Worm (Caenorhabditis elegans) whole organism, L1 larva: Measurements from ENCODE around the gene cdc-37.
A peak's percentile ranks its signal among the peaks of the same experiment; 100 is the strongest.

Experiments used
- C04F5.9 ChIP-seq: sonication (generic microtip); optimal IDR thresholded peaks from 2 replicates; lab custom pipeline; 2016; ENCODE audit warnings: missing genetic modification characterization, missing compliant biosample characterization
- Y116A8C.19 ChIP-seq: sonication (generic microtip); optimal IDR thresholded peaks from 2 replicates; lab custom pipeline; 2016; ENCODE audit warnings: missing compliant biosample characterization, missing genetic modification characterization, borderline replicate concordance
- alr-1 ChIP-seq: fragments of 200-800 bp; sonication (Bioruptor generic); optimal IDR thresholded peaks from 2 replicates; lab custom pipeline; 2018; ENCODE audit warnings: borderline replicate concordance, mild to moderate bottlenecking, missing genetic modification characterization, missing compliant biosample characterization
- ceh-63 ChIP-seq: fragments of 200-800 bp; sonication (Bioruptor generic); optimal IDR thresholded peaks from 2 replicates; lab custom pipeline; 2018; ENCODE audit warnings: mild to moderate bottlenecking, missing genetic modification characterization, missing compliant biosample characterization
- ceh-82 ChIP-seq, 3 experiments: fragments of 150-350 bp in 1 of 3; sonication (generic microtip) in 2 of 3; optimal IDR thresholded peaks; 2 replicates each; lab custom pipeline; 2014 to 2017; ENCODE audit warnings: missing biosample characterization in 3 of 3, missing genetic modification characterization in 3 of 3
- ceh-90 ChIP-seq: sonication (generic microtip); optimal IDR thresholded peaks from 2 replicates; lab custom pipeline; 2016; ENCODE audit warnings: missing genetic modification characterization, missing compliant biosample characterization
- ces-1 ChIP-seq: fragments of 150-350 bp; optimal IDR thresholded peaks from 2 replicates; lab custom pipeline; 2014; ENCODE audit warnings: missing biosample characterization, missing genetic modification reagents, missing genetic modification characterization
- dpl-1 ChIP-seq, 3 experiments: fragments of 150-350 bp in 2 of 3; sonication (generic microtip) in 1 of 3; optimal IDR thresholded peaks; 2 replicates each; lab custom pipeline; 2014 to 2017; ENCODE audit warnings: missing biosample characterization in 3 of 3, missing genetic modification characterization in 3 of 3, missing genetic modification reagents in 3 of 3
- dsc-1 ChIP-seq: sonication (generic microtip); optimal IDR thresholded peaks from 2 replicates; lab custom pipeline; 2016; ENCODE audit warnings: mild to moderate bottlenecking, missing genetic modification characterization, missing compliant biosample characterization
- efl-1 ChIP-seq, 4 experiments: fragments of 150-350 bp; optimal IDR thresholded peaks in 3 of 4; peaks in 1 of 4; 1 replicate in 1 of 4; 2 replicates in 3 of 4; lab custom pipeline; 2014; ENCODE audit warnings: missing biosample characterization in 2 of 4, missing genetic modification characterization in 2 of 4, missing genetic modification reagents in 2 of 4
- egl-13 ChIP-seq: sonication (generic microtip); optimal IDR thresholded peaks from 2 replicates; lab custom pipeline; 2016; ENCODE audit warnings: missing genotype, missing genetic modification reagents, missing genetic modification characterization, missing compliant biosample characterization
- egl-27 ChIP-seq, 2 experiments: fragments of 150-350 bp in 1 of 2; sonication (generic microtip); optimal IDR thresholded peaks; 3 replicates each; lab custom pipeline; 2017 to 2018; ENCODE audit warnings: missing biosample characterization in 2 of 2, missing genetic modification characterization in 2 of 2, missing genetic modification reagents in 2 of 2
- fkh-10 ChIP-seq: sonication (generic microtip); optimal IDR thresholded peaks from 2 replicates; lab custom pipeline; 2017; ENCODE audit warnings: missing biosample characterization, missing genetic modification reagents, missing genetic modification characterization
- fkh-8 ChIP-seq: sonication (generic microtip); optimal IDR thresholded peaks from 2 replicates; lab custom pipeline; 2016; ENCODE audit warnings: mild to moderate bottlenecking, missing genetic modification characterization, missing compliant biosample characterization
- fos-1 ChIP-seq: fragments of 150-350 bp; optimal IDR thresholded peaks from 2 replicates; lab custom pipeline; 2014; ENCODE audit warnings: missing biosample characterization, missing genetic modification characterization
- hpl-2 ChIP-seq: fragments of 150-350 bp; optimal IDR thresholded peaks from 2 replicates; lab custom pipeline; 2014; ENCODE audit warnings: missing biosample characterization, missing genetic modification reagents, missing genetic modification characterization
- irx-1 ChIP-seq: sonication (generic microtip); optimal IDR thresholded peaks from 2 replicates; lab custom pipeline; 2016; ENCODE audit warnings: missing genetic modification characterization, missing compliant biosample characterization
- isw-1 ChIP-seq: fragments of 200-800 bp; sonication (Bioruptor generic); IDR thresholded peaks from 2 replicates; pipeline ENCODE4 v1.3.6; 2022; ENCODE audit warnings: missing genetic modification characterization, missing compliant biosample characterization
- lin-13 ChIP-seq: fragments of 150-350 bp; optimal IDR thresholded peaks from 2 replicates; lab custom pipeline; 2014; ENCODE audit warnings: missing biosample characterization, missing genetic modification reagents, missing genetic modification characterization
- lin-14 ChIP-seq: fragments of 200-800 bp; sonication (Bioruptor generic); optimal IDR thresholded peaks from 2 replicates; lab custom pipeline; 2018; ENCODE audit warnings: mild to moderate bottlenecking, missing genetic modification characterization, moderate library complexity, missing compliant biosample characterization
- lin-15B ChIP-seq: fragments of 150-350 bp; sonication (generic microtip); optimal IDR thresholded peaks from 3 replicates; lab custom pipeline; 2014; ENCODE audit warnings: missing biosample characterization, missing genetic modification characterization
- lin-35 ChIP-seq, 2 experiments: fragments of 150-350 bp; optimal IDR thresholded peaks; 2 replicates each; lab custom pipeline; 2014; ENCODE audit warnings: missing biosample characterization in 2 of 2, missing genetic modification characterization in 2 of 2, missing genetic modification reagents in 2 of 2
- lir-3 ChIP-seq: sonication (generic microtip); optimal IDR thresholded peaks from 2 replicates; lab custom pipeline; 2016; ENCODE audit warnings: mild to moderate bottlenecking, missing genetic modification characterization, moderate library complexity, missing compliant biosample characterization; ENCODE audit not compliant: poor library complexity
- lsy-2 ChIP-seq, 2 experiments: fragments of 150-350 bp; optimal IDR thresholded peaks; 2 replicates each; lab custom pipeline; 2014; ENCODE audit warnings: missing biosample characterization in 2 of 2, missing genetic modification characterization in 2 of 2
- mdl-1 ChIP-seq, 2 experiments: fragments of 150-350 bp; optimal IDR thresholded peaks; 2 replicates each; lab custom pipeline; 2014 to 2017; ENCODE audit warnings: missing biosample characterization in 2 of 2, missing genetic modification characterization in 2 of 2, inconsistent platforms in 1 of 2
- mep-1 ChIP-seq: fragments of 150-350 bp; optimal IDR thresholded peaks from 2 replicates; lab custom pipeline; 2014; ENCODE audit warnings: missing biosample characterization, missing genetic modification characterization
- nhr-11 ChIP-seq: fragments of 150-350 bp; optimal IDR thresholded peaks from 2 replicates; lab custom pipeline; 2014; ENCODE audit warnings: missing biosample characterization, missing genetic modification characterization
- nhr-19 ChIP-seq: fragments of 200-800 bp; sonication (Bioruptor generic); conservative IDR thresholded peaks from 2 replicates; pipeline ENCODE4 v1.3.6; 2022; ENCODE audit warnings: missing genetic modification characterization, missing compliant biosample characterization
- nhr-20 ChIP-seq: sonication (generic microtip); optimal IDR thresholded peaks from 2 replicates; lab custom pipeline; 2016; ENCODE audit warnings: mild to moderate bottlenecking, missing genetic modification characterization, missing compliant biosample characterization
- nhr-47 ChIP-seq: sonication (generic microtip); optimal IDR thresholded peaks from 2 replicates; lab custom pipeline; 2016; ENCODE audit warnings: mild to moderate bottlenecking, missing genetic modification characterization, moderate library complexity, missing compliant biosample characterization
- nhr-71 ChIP-seq: sonication (generic microtip); optimal IDR thresholded peaks from 2 replicates; lab custom pipeline; 2016; ENCODE audit warnings: mild to moderate bottlenecking, missing genetic modification characterization, moderate library complexity, missing compliant biosample characterization
- nhr-85 ChIP-seq: sonication (generic microtip); peaks from one replicate; lab custom pipeline; 2016; ENCODE audit warnings: missing genetic modification characterization, inconsistent platforms, missing compliant biosample characterization
- nhr-90 ChIP-seq: sonication (generic microtip); optimal IDR thresholded peaks from 2 replicates; lab custom pipeline; 2016; ENCODE audit warnings: mild to moderate bottlenecking, missing genetic modification characterization, missing compliant biosample characterization; ENCODE audit not compliant: poor library complexity
- rnt-1 ChIP-seq: sonication (generic microtip); optimal IDR thresholded peaks from 2 replicates; lab custom pipeline; 2016; ENCODE audit warnings: mild to moderate bottlenecking, missing genetic modification characterization, moderate library complexity, missing compliant biosample characterization
- skn-1 ChIP-seq: fragments of 150-350 bp; optimal IDR thresholded peaks from 2 replicates; lab custom pipeline; 2014; ENCODE audit warnings: missing biosample characterization, missing genetic modification characterization
- snpc-4 ChIP-seq: fragments of 150-350 bp; optimal IDR thresholded peaks from 2 replicates; lab custom pipeline; 2014; ENCODE audit warnings: missing biosample characterization, missing genetic modification characterization
- snu-23 ChIP-seq: sonication (generic microtip); optimal IDR thresholded peaks from 2 replicates; lab custom pipeline; 2016; ENCODE audit warnings: missing genetic modification characterization, missing compliant biosample characterization
- sox-4 ChIP-seq: sonication (generic microtip); optimal IDR thresholded peaks from 2 replicates; lab custom pipeline; 2016; ENCODE audit warnings: missing genetic modification characterization, missing compliant biosample characterization
- swsn-7 ChIP-seq: sonication (generic microtip); optimal IDR thresholded peaks from 2 replicates; lab custom pipeline; 2016; ENCODE audit warnings: missing genetic modification characterization, missing compliant biosample characterization
- tbx-2 ChIP-seq: sonication (generic microtip); optimal IDR thresholded peaks from 2 replicates; lab custom pipeline; 2016; ENCODE audit warnings: missing genetic modification characterization, missing compliant biosample characterization
- tlp-1 ChIP-seq: fragments of 150-350 bp; optimal IDR thresholded peaks from 2 replicates; lab custom pipeline; 2014; ENCODE audit warnings: missing biosample characterization, missing genetic modification characterization
- unc-86 ChIP-seq: sonication (generic microtip); optimal IDR thresholded peaks from 2 replicates; lab custom pipeline; 2016; ENCODE audit warnings: missing genetic modification characterization, missing compliant biosample characterization
- unc-98 ChIP-seq: fragments of 200-800 bp; sonication (Bioruptor generic); IDR thresholded peaks from 2 replicates; pipeline ENCODE4 v1.3.6; 2022; ENCODE audit warnings: missing genetic modification characterization, missing compliant biosample characterization
- vab-15 ChIP-seq: sonication (generic microtip); optimal IDR thresholded peaks from 2 replicates; lab custom pipeline; 2017; ENCODE audit warnings: missing genotype, mild to moderate bottlenecking, missing genetic modification characterization, missing compliant biosample characterization
- xbp-1 ChIP-seq: sonication (generic microtip); optimal IDR thresholded peaks from 2 replicates; lab custom pipeline; 2016; ENCODE audit warnings: missing genetic modification characterization, missing compliant biosample characterization
- zag-1 ChIP-seq: fragments of 150-350 bp; optimal IDR thresholded peaks from 2 replicates; lab custom pipeline; 2014; ENCODE audit warnings: missing biosample characterization, missing genetic modification characterization
- ztf-4 ChIP-seq: fragments of 150-350 bp; optimal IDR thresholded peaks from 2 replicates; lab custom pipeline; 2014; ENCODE audit warnings: missing biosample characterization, missing genetic modification characterization

cdc-37 gene

ce11 chrII:601305-601704, 20.9 kb upstream of the cdc-37 start:
- peak; percentile 12; the same call in 1 of the 2 replicates for TF ChIP-seq nhr-19 (GFP tag; lab: Robert Waterston, UW)
- peak; percentile 15; the same call in 1 of the 2 replicates for TF ChIP-seq isw-1
- peak; percentile 71 for TF ChIP-seq nhr-71 (tag; lab: Kevin White, UChicago)
- TF ChIP-seq hpl-2, result no peak
- TF ChIP-seq nhr-85 (tag; lab: Kevin White, UChicago), result no peak
- peak; percentile 49 for TF ChIP-seq swsn-7 (tag; lab: Kevin White, UChicago)
- peak; percentile 78 for TF ChIP-seq fkh-8 (tag; lab: Kevin White, UChicago)
- peak; percentile 35 for TF ChIP-seq egl-13 (tag; lab: Kevin White, UChicago)
- TF ChIP-seq lin-14 (GFP tag; lab: Kevin White, UChicago), result peak; percentile 71
- TF ChIP-seq mep-1 (tag; lab: Kevin White, UChicago), result peak; percentile 51
- TF ChIP-seq unc-86 (tag; lab: Kevin White, UChicago), result peak; percentile 91
- TF ChIP-seq nhr-20 (tag; lab: Kevin White, UChicago), result peak; percentile 29
- TF ChIP-seq tbx-2 (tag; lab: Kevin White, UChicago), result peak; percentile 30
- TF ChIP-seq alr-1 (tag; lab: Kevin White, UChicago), result no peak
- no peak for TF ChIP-seq vab-15 (tag; lab: Kevin White, UChicago)
- TF ChIP-seq efl-1 (optimal IDR thresholded peaks at IDR 0.05; lab: Kevin White, UChicago), result peak; percentile 53 to 57
- peak; percentile 39 to 93 for TF ChIP-seq efl-1 (GFP tag; optimal IDR thresholded peaks at IDR 0.05 in 1 of 2; lab: Kevin White, UChicago)
- peak; percentile 31 for TF ChIP-seq lir-3 (tag; lab: Kevin White, UChicago)
- TF ChIP-seq nhr-11 (tag; lab: Kevin White, UChicago), result peak; percentile 6
- no peak for TF ChIP-seq egl-27 (tag; optimal IDR thresholded peaks at IDR 0.05; lab: Kevin White, UChicago)
- TF ChIP-seq skn-1 (tag; lab: Kevin White, UChicago), result peak; percentile 45
- no peak for TF ChIP-seq zag-1 (tag; lab: Kevin White, UChicago)
- TF ChIP-seq ceh-90 (tag; lab: Kevin White, UChicago), result no peak
- TF ChIP-seq sox-4, result no peak
- TF ChIP-seq dsc-1 (tag; lab: Kevin White, UChicago), result peak; percentile 4
- TF ChIP-seq nhr-90 (tag; lab: Kevin White, UChicago), result peak; percentile 10
- TF ChIP-seq mdl-1 (tag; optimal IDR thresholded peaks at IDR 0.05; lab: Kevin White, UChicago), result peak in 1 of 2 experiments; percentile 44
- peak; percentile 34 for TF ChIP-seq snu-23 (GFP tag; lab: Kevin White, UChicago)
- no peak for TF ChIP-seq tlp-1 (tag; lab: Kevin White, UChicago)
- peak; percentile 26 to 51 for TF ChIP-seq lin-35 (GFP tag; optimal IDR thresholded peaks at IDR 0.05; lab: Kevin White, UChicago)
- no peak for TF ChIP-seq snpc-4 (tag; lab: Kevin White, UChicago)
- no peak for TF ChIP-seq unc-98 (GFP tag; lab: Robert Waterston, UW)
- TF ChIP-seq ceh-82 (tag; optimal IDR thresholded peaks at IDR 0.05; lab: Kevin White, UChicago), result peak in 2 of 3 experiments; percentile 4 to 36
- no peak for TF ChIP-seq fkh-10
- no peak for TF ChIP-seq fos-1
- TF ChIP-seq irx-1, result no peak
- peak; percentile 50 to 54 for TF ChIP-seq lsy-2 (tag; optimal IDR thresholded peaks at IDR 0.05; lab: Kevin White, UChicago)
- TF ChIP-seq Y116A8C.19, result no peak
- TF ChIP-seq nhr-47 (tag; lab: Kevin White, UChicago), result peak; percentile 60
- TF ChIP-seq ceh-63 (GFP tag; lab: Kevin White, UChicago), result no peak
- TF ChIP-seq ces-1 (GFP tag; lab: Kevin White, UChicago), result no peak
- peak; percentile 38 for TF ChIP-seq lin-13 (GFP tag; lab: Kevin White, UChicago)
- TF ChIP-seq dpl-1 (GFP tag; optimal IDR thresholded peaks at IDR 0.05; lab: Kevin White, UChicago), result peak in 2 of 3 experiments; percentile 0 to 52
- no peak for TF ChIP-seq ztf-4 (tag; lab: Kevin White, UChicago)
- no peak for TF ChIP-seq lin-15B (tag; lab: Kevin White, UChicago)
- no peak for TF ChIP-seq rnt-1
- no peak for TF ChIP-seq C04F5.9 (tag; lab: Kevin White, UChicago)
- peak; percentile 34 for TF ChIP-seq xbp-1
